Fruit fly (Drosophila melanogaster) S2 (cell line): ENCODE results near the gene BuGZ.

Experiments used
- CG8478 ChIP-seq: fragments of >200 bp; optimal IDR thresholded peaks from 2 replicates; lab custom pipeline; 2018
- CTCF ChIP-seq, 2 experiments: fragments of >200 bp; optimal IDR thresholded peaks; 2 replicates each; lab custom pipeline; 2018

DNA sequence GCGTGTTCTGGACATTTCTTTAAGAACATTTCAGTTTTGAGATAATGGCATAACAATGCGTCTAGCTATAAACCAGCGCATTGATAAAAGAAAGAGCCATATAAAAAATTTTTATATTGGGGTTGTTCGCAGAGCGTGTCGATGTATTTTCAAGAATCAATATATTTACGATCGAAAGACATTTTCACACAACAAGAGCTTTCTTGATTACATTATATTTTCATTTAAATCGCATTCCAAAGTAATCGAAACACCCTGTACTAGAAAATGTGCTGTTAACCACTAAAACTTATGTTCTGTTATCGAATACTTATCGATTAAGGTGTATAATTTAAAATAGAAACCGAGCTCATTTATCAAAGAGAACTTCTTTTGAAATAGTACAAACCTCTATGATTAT, 39.5 kb upstream of the BuGZ start:
- TF ChIP-seq CG8478 (lab: Kevin White, UChicago) (no peak), CTCF (optimal IDR thresholded peaks at IDR 0.05; lab: Kevin White, UChicago) (no peak)
